Worm (Caenorhabditis elegans) whole organism, L4 larva: ENCODE data around the gene C15H11.1.

Source experiments
- F26F4.8 ChIP-seq: fragments of 200-800 bp; sonication (Bioruptor generic); conservative IDR thresholded peaks from 2 replicates; pipeline ENCODE4 v1.3.6; 2022; ENCODE audit warnings: missing genetic modification characterization, missing compliant biosample characterization
- F44E2.7 ChIP-seq: fragments of 200-800 bp; sonication (Bioruptor generic); IDR thresholded peaks from 2 replicates; pipeline ENCODE4 v2.1.2; 2022; ENCODE audit warnings: missing genetic modification characterization, missing compliant biosample characterization
- T20F7.1 ChIP-seq: fragments of 200-800 bp; sonication (Bioruptor generic); optimal IDR thresholded peaks from 2 replicates; lab custom pipeline; 2018; ENCODE audit warnings: mild to moderate bottlenecking, missing genetic modification characterization, missing compliant biosample characterization
- Y5F2A.4 ChIP-seq: fragments of 200-800 bp; sonication (Bioruptor generic); optimal IDR thresholded peaks from 2 replicates; lab custom pipeline; 2018; ENCODE audit warnings: mild to moderate bottlenecking, missing genetic modification characterization, missing compliant biosample characterization
- Y75B8A.6 ChIP-seq: fragments of 200-800 bp; sonication (Bioruptor generic); IDR thresholded peaks from 2 replicates; pipeline ENCODE4 v1.3.6; 2022; ENCODE audit warnings: missing genetic modification reagents, missing genetic modification characterization, missing compliant biosample characterization
- ZK546.5 ChIP-seq, 2 experiments: sonication (generic microtip); optimal IDR thresholded peaks; 2 replicates each; lab custom pipeline; 2017; ENCODE audit warnings: missing biosample characterization in 2 of 2, missing genetic modification characterization in 2 of 2
- aha-1 ChIP-seq: fragments of 150-350 bp; peaks from one replicate; lab custom pipeline; 2014; ENCODE audit warnings: missing biosample characterization, missing genetic modification characterization
- aly-2 ChIP-seq: sonication (generic microtip); optimal IDR thresholded peaks from 2 replicates; lab custom pipeline; 2018; ENCODE audit warnings: missing biosample characterization, missing genetic modification characterization
- ama-1 ChIP-seq: fragments of 150-350 bp; optimal IDR thresholded peaks from 2 replicates; lab custom pipeline; 2014; ENCODE audit warnings: inconsistent platforms, mixed read lengths
- arid-1 ChIP-seq: fragments of 200-800 bp; sonication (Bioruptor generic); conservative IDR thresholded peaks from 2 replicates; pipeline ENCODE4 v1.3.6; 2022; ENCODE audit warnings: missing genetic modification reagents, missing genetic modification characterization, missing compliant biosample characterization
- attf-4 ChIP-seq: sonication (generic microtip); optimal IDR thresholded peaks from 3 replicates; lab custom pipeline; 2017; ENCODE audit warnings: missing biosample characterization, missing genetic modification characterization
- ceh-28 ChIP-seq: fragments of 150-350 bp; optimal IDR thresholded peaks from 2 replicates; lab custom pipeline; 2014; ENCODE audit warnings: missing biosample characterization, missing genetic modification reagents, missing genetic modification characterization
- ceh-44 ChIP-seq: fragments of 200-800 bp; sonication (Bioruptor generic); IDR thresholded peaks from 2 replicates; pipeline ENCODE4 v1.3.6; 2022; ENCODE audit warnings: missing genetic modification reagents, missing genetic modification characterization, missing compliant biosample characterization
- ceh-62 ChIP-seq: sonication (generic microtip); optimal IDR thresholded peaks from 2 replicates; lab custom pipeline; 2017; ENCODE audit warnings: missing biosample characterization, missing genetic modification characterization
- ces-1 ChIP-seq: fragments of 150-350 bp; sonication (generic microtip); optimal IDR thresholded peaks from 4 replicates; lab custom pipeline; 2014; ENCODE audit warnings: missing biosample characterization, missing genetic modification reagents, missing genetic modification characterization
- daf-12 ChIP-seq: fragments of 150-350 bp; optimal IDR thresholded peaks from 2 replicates; lab custom pipeline; 2014; ENCODE audit warnings: missing biosample characterization, missing genetic modification reagents, missing genetic modification characterization
- daf-19 ChIP-seq: fragments of 200-800 bp; sonication (Bioruptor generic); conservative IDR thresholded peaks from 2 replicates; pipeline ENCODE4 v1.3.6; 2022; ENCODE audit warnings: missing genetic modification characterization, missing compliant biosample characterization
- daf-8 ChIP-seq: fragments of 200-800 bp; sonication (Bioruptor generic); IDR thresholded peaks from 2 replicates; pipeline ENCODE4 v1.3.6; 2022; ENCODE audit warnings: missing genetic modification characterization, missing compliant biosample characterization
- dmd-6 ChIP-seq: fragments of 200-800 bp; sonication (Bioruptor generic); IDR thresholded peaks from 2 replicates; pipeline ENCODE4 v1.3.6; 2022; ENCODE audit warnings: missing genetic modification reagents, missing genetic modification characterization, missing compliant biosample characterization
- dmd-8 ChIP-seq: fragments of 200-800 bp; sonication (Bioruptor generic); IDR thresholded peaks from 2 replicates; pipeline ENCODE4 v1.3.6; 2022; ENCODE audit warnings: missing genetic modification characterization, missing compliant biosample characterization
- dmd-9 ChIP-seq: fragments of 200-800 bp; sonication (Bioruptor generic); IDR thresholded peaks from 2 replicates; pipeline ENCODE4 v1.3.6; 2022; ENCODE audit warnings: missing genetic modification reagents, missing genetic modification characterization, missing compliant biosample characterization
- dpl-1 ChIP-seq: fragments of 150-350 bp; optimal IDR thresholded peaks from 2 replicates; lab custom pipeline; 2014; ENCODE audit warnings: missing biosample characterization, missing genetic modification reagents, missing genetic modification characterization
- duxl-1 ChIP-seq: sonication (generic microtip); optimal IDR thresholded peaks from 2 replicates; lab custom pipeline; 2016; ENCODE audit warnings: mild to moderate bottlenecking, missing genetic modification characterization, moderate library complexity, missing compliant biosample characterization; ENCODE audit not compliant: poor library complexity
- dve-1 ChIP-seq: sonication (generic microtip); optimal IDR thresholded peaks from 2 replicates; lab custom pipeline; 2017; ENCODE audit warnings: antibody characterized with exemption, mild to moderate bottlenecking, missing genetic modification characterization, missing compliant biosample characterization; ENCODE audit not compliant: insufficient read depth
- egl-43 ChIP-seq: fragments of 200-800 bp; sonication (Bioruptor generic); IDR thresholded peaks from 2 replicates; pipeline ENCODE4 v1.3.6; 2022; ENCODE audit warnings: missing genetic modification reagents, missing genetic modification characterization, missing compliant biosample characterization
- fkh-10 ChIP-seq: fragments of 150-350 bp; optimal IDR thresholded peaks from 2 replicates; lab custom pipeline; 2014; ENCODE audit warnings: missing biosample characterization, missing genetic modification reagents, missing genetic modification characterization
- hif-1 ChIP-seq, 2 experiments: sonication (generic microtip); optimal IDR thresholded peaks; 2 replicates each; lab custom pipeline; 2016 to 2017; ENCODE audit warnings: missing compliant biosample characterization in 2 of 2, missing genetic modification characterization in 2 of 2, missing genetic modification reagents in 2 of 2, missing genotype in 2 of 2, mild to moderate bottlenecking in 1 of 2
- lin-15B ChIP-seq: fragments of 150-350 bp; sonication (generic microtip); optimal IDR thresholded peaks from 3 replicates; lab custom pipeline; 2014; ENCODE audit warnings: missing biosample characterization, missing genetic modification characterization
- lin-29 ChIP-seq: fragments of 200-800 bp; sonication (Bioruptor generic); IDR thresholded peaks from 2 replicates; pipeline ENCODE4 v1.3.6; 2022; ENCODE audit warnings: missing genetic modification reagents, missing genetic modification characterization, missing compliant biosample characterization
- lin-38 ChIP-seq: fragments of 200-800 bp; sonication (Bioruptor generic); IDR thresholded peaks from 2 replicates; pipeline ENCODE4 v1.3.6; 2022; ENCODE audit warnings: missing genetic modification reagents, missing genetic modification characterization, missing compliant biosample characterization
- madf-5 ChIP-seq, 2 experiments: fragments of 200-800 bp; sonication (Bioruptor generic); IDR thresholded peaks; 2 replicates each; pipeline ENCODE4 v1.3.6; 2022; ENCODE audit warnings: missing compliant biosample characterization in 2 of 2, missing genetic modification characterization in 2 of 2
- mdl-1 ChIP-seq, 2 experiments: fragments of 150-350 bp in 1 of 2; sonication (generic microtip) in 1 of 2; optimal IDR thresholded peaks; 2 replicates each; lab custom pipeline; 2014 to 2017; ENCODE audit warnings: missing biosample characterization in 2 of 2, missing genetic modification characterization in 2 of 2
- mxl-3 ChIP-seq: fragments of 200-800 bp; sonication (Bioruptor generic); optimal IDR thresholded peaks from 2 replicates; lab custom pipeline; 2018; ENCODE audit warnings: mild to moderate bottlenecking, missing genetic modification characterization, missing compliant biosample characterization
- nhr-10 ChIP-seq: fragments of 150-350 bp; optimal IDR thresholded peaks from 2 replicates; lab custom pipeline; 2014; ENCODE audit warnings: missing biosample characterization, missing genetic modification characterization
- nhr-102 ChIP-seq: sonication (generic microtip); optimal IDR thresholded peaks from 2 replicates; lab custom pipeline; 2016; ENCODE audit warnings: mild to moderate bottlenecking, missing genetic modification characterization, moderate library complexity, missing compliant biosample characterization
- nhr-237 ChIP-seq: sonication (generic microtip); optimal IDR thresholded peaks from 2 replicates; lab custom pipeline; 2017; ENCODE audit warnings: missing biosample characterization, missing genetic modification characterization
- nhr-41 ChIP-seq: fragments of 200-800 bp; sonication (Bioruptor generic); IDR thresholded peaks from 2 replicates; pipeline ENCODE4 v1.3.6; 2022; ENCODE audit warnings: missing genetic modification reagents, missing genetic modification characterization, missing compliant biosample characterization
- nhr-42 ChIP-seq: fragments of 200-800 bp; sonication (Bioruptor generic); IDR thresholded peaks from 2 replicates; pipeline ENCODE4 v1.3.6; 2022; ENCODE audit warnings: missing genetic modification characterization, missing compliant biosample characterization
- nhr-6 ChIP-seq: fragments of 150-350 bp; optimal IDR thresholded peaks from 2 replicates; lab custom pipeline; 2014; ENCODE audit warnings: missing biosample characterization, missing genetic modification characterization
- nhr-76 ChIP-seq: fragments of 150-350 bp; optimal IDR thresholded peaks from 2 replicates; lab custom pipeline; 2014; ENCODE audit warnings: missing biosample characterization, missing genetic modification characterization
- php-3 ChIP-seq: fragments of 200-800 bp; sonication (Bioruptor generic); IDR thresholded peaks from 2 replicates; pipeline ENCODE4 v1.3.6; 2022; ENCODE audit warnings: missing genetic modification reagents, missing genetic modification characterization, missing compliant biosample characterization
- rbr-2 ChIP-seq: sonication (generic microtip); optimal IDR thresholded peaks from 2 replicates; lab custom pipeline; 2016; ENCODE audit warnings: missing genotype, missing genetic modification characterization, missing compliant biosample characterization
- sdz-12 ChIP-seq: fragments of 200-800 bp; sonication (Bioruptor generic); optimal IDR thresholded peaks from 2 replicates; lab custom pipeline; 2018; ENCODE audit warnings: mild to moderate bottlenecking, missing genetic modification characterization, missing compliant biosample characterization
- tag-97 ChIP-seq: fragments of 200-800 bp; sonication (Bioruptor generic); IDR thresholded peaks from 2 replicates; pipeline ENCODE4 v1.3.6; 2022; ENCODE audit warnings: missing genetic modification characterization, missing compliant biosample characterization
- tra-1 ChIP-seq: fragments of 200-800 bp; sonication (Bioruptor generic); IDR thresholded peaks from 2 replicates; pipeline ENCODE4 v1.3.6; 2022; ENCODE audit warnings: missing genetic modification reagents, missing genetic modification characterization, missing compliant biosample characterization
- vab-7 ChIP-seq: fragments of 200-800 bp; sonication (Bioruptor generic); IDR thresholded peaks from 2 replicates; pipeline ENCODE4 v1.3.6; 2022; ENCODE audit warnings: missing genetic modification reagents, missing genetic modification characterization, missing compliant biosample characterization
- zfp-3 ChIP-seq: fragments of 200-800 bp; sonication (Bioruptor generic); conservative IDR thresholded peaks from 2 replicates; pipeline ENCODE4 v1.3.6; 2022; ENCODE audit warnings: missing genetic modification reagents, missing genetic modification characterization, missing compliant biosample characterization
- zip-11 ChIP-seq: fragments of 200-800 bp; sonication (Bioruptor generic); IDR thresholded peaks from 2 replicates; pipeline ENCODE4 v1.3.6; 2022; ENCODE audit warnings: missing genetic modification characterization, missing compliant biosample characterization
- ztf-7 ChIP-seq: fragments of 150-350 bp; optimal IDR thresholded peaks from 2 replicates; lab custom pipeline; 2014; ENCODE audit warnings: missing biosample characterization, missing genetic modification characterization

C15H11.1 gene

DNA sequence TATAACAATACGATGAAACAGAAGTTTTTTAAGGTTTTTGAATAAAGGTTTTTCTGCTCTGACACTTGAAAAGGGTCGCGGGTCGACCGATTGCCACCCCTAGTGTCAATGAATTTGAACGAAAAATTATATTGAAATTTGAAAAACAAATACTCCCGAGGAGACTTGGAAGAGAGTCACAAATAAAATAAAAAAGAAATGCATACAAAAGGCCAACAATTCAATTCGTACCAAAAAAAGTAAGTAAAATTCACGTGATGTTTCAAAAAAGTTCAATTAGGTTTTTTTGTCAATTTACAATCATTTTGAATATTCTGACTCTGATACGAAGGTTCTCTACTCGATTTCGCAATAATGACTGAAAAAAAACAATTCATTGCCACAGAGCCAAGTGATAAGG is at the start of gene C15H11.1:
Gene C15H11.1 (plus strand): TSS at position 301 of the 400 bp plus-strand sequence.
- TF ChIP-seq lin-29 (GFP tag; lab: Robert Waterston, UW): no peak
- no peak for TF ChIP-seq ceh-62
- no peak for TF ChIP-seq ceh-28 (tag; lab: Kevin White, UChicago)
- no peak for TF ChIP-seq vab-7 (GFP tag; lab: Robert Waterston, UW)
- no peak for TF ChIP-seq aly-2 (tag; lab: Kevin White, UChicago)
- no peak for TF ChIP-seq Y75B8A.6 (GFP tag; lab: Robert Waterston, UW)
- no peak for TF ChIP-seq duxl-1
- TF ChIP-seq sdz-12 (GFP tag; lab: Kevin White, UChicago): no peak
- no peak for TF ChIP-seq rbr-2
- TF ChIP-seq zip-11 (GFP tag; lab: Robert Waterston, UW): no peak
- TF ChIP-seq dmd-9 (GFP tag; lab: Robert Waterston, UW): no peak
- TF ChIP-seq madf-5 (GFP tag; IDR thresholded peaks at IDR 0.05; lab: Robert Waterston, UW): no peak
- TF ChIP-seq aha-1 (tag; lab: Kevin White, UChicago): no peak
- TF ChIP-seq lin-15B (tag; lab: Kevin White, UChicago): no peak

DNA sequence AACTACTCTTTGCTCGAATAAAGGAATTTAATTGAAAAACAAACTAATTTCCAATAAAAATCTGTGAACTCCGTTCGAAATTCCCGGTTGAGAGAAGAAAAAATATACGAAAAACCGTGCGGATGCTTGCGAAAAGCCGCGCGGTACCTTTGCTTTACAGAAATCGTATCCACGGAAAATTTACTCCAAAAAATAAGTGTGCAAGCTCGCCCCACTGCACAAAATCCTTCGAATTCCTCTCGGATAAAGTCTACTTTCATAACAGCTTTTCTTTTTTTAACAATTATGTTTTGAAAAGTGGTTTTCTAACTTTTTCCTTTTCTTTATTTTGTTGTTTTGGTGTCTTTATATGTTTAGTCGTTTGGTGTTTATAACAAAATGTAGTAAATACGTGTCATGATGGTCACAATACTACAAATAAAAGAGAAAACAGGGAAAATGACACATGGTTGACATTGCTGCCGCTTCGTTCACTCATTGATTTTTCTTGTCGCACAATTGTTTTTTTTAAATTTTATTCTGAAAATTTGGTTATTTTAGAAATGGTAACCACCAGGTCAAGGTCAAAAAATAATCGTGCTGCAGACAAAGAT is 46.3 kb upstream of the C15H11.1 start, which contains the start of gene cept-2:
Gene cept-2 (plus strand): TSS at position 533 of the 593 bp plus-strand sequence.
- TF ChIP-seq lin-38 (GFP tag; lab: Robert Waterston, UW) (peak; percentile 99), ces-1 (GFP tag; lab: Kevin White, UChicago) (peak; percentile 38), ama-1 (lab: Kevin White, UChicago) (no peak), arid-1 (GFP tag; lab: Robert Waterston, UW) (no peak), F26F4.8 (GFP tag; lab: Robert Waterston, UW) (no peak), egl-43 (GFP tag; lab: Robert Waterston, UW) (peak; percentile 62; the same call in 1 of the 2 replicates), lin-29 (GFP tag; lab: Robert Waterston, UW) (0 out of 2 replicates have a peak, but pooled peaks have one; percentile 18), zfp-3 (0 out of 2 replicates have a peak, but pooled peaks have one; percentile 48), dmd-6 (peak; percentile 73), vab-7 (GFP tag; lab: Robert Waterston, UW) (peak; percentile 79), mdl-1 (tag; optimal IDR thresholded peaks at IDR 0.05; lab: Kevin White, UChicago) (peak; percentile 35 to 57), tra-1 (peak; percentile 48; the same call in 1 of the 2 replicates), T20F7.1 (GFP tag; lab: Kevin White, UChicago) (peak; percentile 86), nhr-102 (tag; lab: Kevin White, UChicago) (no peak), nhr-10 (tag; lab: Kevin White, UChicago) (no peak), aly-2 (tag; lab: Kevin White, UChicago) (no peak), nhr-42 (GFP tag; lab: Robert Waterston, UW) (peak; percentile 85), madf-5 (GFP tag; IDR thresholded peaks at IDR 0.05; lab: Robert Waterston, UW) (no peak), daf-19 (GFP tag; lab: Robert Waterston, UW) (peak; percentile 71; the same call in 1 of the 2 replicates), daf-12 (no peak), hif-1 (tag; optimal IDR thresholded peaks at IDR 0.05; lab: Kevin White, UChicago) (peak in 1 of 2 experiments; percentile 85), nhr-237 (tag; lab: Kevin White, UChicago) (no peak), daf-8 (GFP tag; lab: Robert Waterston, UW) (no peak), attf-4 (tag; lab: Kevin White, UChicago) (no peak), sdz-12 (GFP tag; lab: Kevin White, UChicago) (no peak), ZK546.5 (tag; optimal IDR thresholded peaks at IDR 0.05; lab: Kevin White, UChicago) (no peak), Y5F2A.4 (GFP tag; lab: Kevin White, UChicago) (no peak), nhr-76 (tag; lab: Kevin White, UChicago) (no peak), ceh-44 (peak; percentile 74; the same call in 1 of the 2 replicates), nhr-6 (tag; lab: Kevin White, UChicago) (peak; percentile 100), F44E2.7 (GFP tag; lab: Robert Waterston, UW) (no peak), dpl-1 (peak; percentile 89), ztf-7 (tag; lab: Kevin White, UChicago) (no peak), dmd-8 (GFP tag; lab: Robert Waterston, UW) (no peak), php-3 (GFP tag; lab: Robert Waterston, UW) (peak; percentile 53; the same call in 1 of the 2 replicates), tag-97 (GFP tag; lab: Robert Waterston, UW) (no peak), mxl-3 (GFP tag; lab: Kevin White, UChicago) (peak; percentile 50), dve-1 (tag; lab: Kevin White, UChicago) (peak; percentile 97), dmd-9 (GFP tag; lab: Robert Waterston, UW) (peak; percentile 81), fkh-10 (GFP tag; lab: Kevin White, UChicago) (peak; percentile 94), nhr-41 (GFP tag; lab: Robert Waterston, UW) (no peak)
